Fruit fly (Drosophila melanogaster) whole organism, wandering third instar larva: Measurements from ENCODE around the gene RpS28-like.
A peak's percentile ranks its signal among the peaks of the same experiment; 100 is the strongest.

Source experiments
- Abd-B ChIP-seq: fragments of >200 bp; optimal IDR thresholded peaks from 2 replicates; lab custom pipeline; 2017; ENCODE audit warnings: missing biosample characterization, missing genetic modification characterization
- CG32264 ChIP-seq: fragments of 200-800 bp; sonication (Bioruptor generic); optimal IDR thresholded peaks from 2 replicates; lab custom pipeline; 2016; ENCODE audit warnings: missing biosample characterization, missing genetic modification characterization
- CG9705 ChIP-seq: fragments of 200-800 bp; sonication (Bioruptor generic); optimal IDR thresholded peaks from 2 replicates; lab custom pipeline; 2018; ENCODE audit warnings: missing biosample characterization, mild to moderate bottlenecking, missing genetic modification characterization
- CrebA ChIP-seq: fragments of 200-800 bp; sonication (Bioruptor generic); optimal IDR thresholded peaks from 2 replicates; lab custom pipeline; 2016; ENCODE audit warnings: missing biosample characterization, mild to moderate bottlenecking, missing genetic modification characterization, borderline replicate concordance
- Dfd ChIP-seq: fragments of >200 bp; optimal IDR thresholded peaks from 2 replicates; lab custom pipeline; 2017; ENCODE audit warnings: missing biosample characterization, missing genetic modification characterization
- Dif ChIP-seq: fragments of 200-275, 200-300 bp; sonication (Bioruptor generic); optimal IDR thresholded peaks from 2 replicates; lab custom pipeline; 2018; ENCODE audit warnings: missing biosample characterization, missing genetic modification characterization; ENCODE audit not compliant: partially characterized antibody
- GATAd ChIP-seq: sonication (Bioruptor generic); optimal IDR thresholded peaks from 2 replicates; lab custom pipeline; 2016; ENCODE audit warnings: missing biosample characterization, missing genetic modification characterization
- HLH106 ChIP-seq: fragments of 200-800 bp; optimal IDR thresholded peaks from 3 replicates; lab custom pipeline; 2019; ENCODE audit warnings: missing biosample characterization, mild to moderate bottlenecking, missing genetic modification characterization, moderate library complexity
- Hnf4 ChIP-seq: fragments of 200-800 bp; sonication (Bioruptor generic); optimal IDR thresholded peaks from 2 replicates; lab custom pipeline; 2016; ENCODE audit warnings: missing biosample characterization, mild to moderate bottlenecking, missing genetic modification characterization
- Hr78 ChIP-seq: fragments of >200 bp; optimal IDR thresholded peaks from 2 replicates; lab custom pipeline; 2017; ENCODE audit warnings: missing biosample characterization, missing genetic modification characterization
- Hr83 ChIP-seq: fragments of 200-300 bp; sonication (Bioruptor generic); optimal IDR thresholded peaks from 2 replicates; lab custom pipeline; 2016; ENCODE audit warnings: missing biosample characterization, mild to moderate bottlenecking, missing genetic modification characterization, moderate library complexity; ENCODE audit not compliant: poor library complexity, severe bottlenecking
- Jra ChIP-seq: sonication (Bioruptor generic); optimal IDR thresholded peaks from 2 replicates; lab custom pipeline; 2016; ENCODE audit warnings: missing biosample characterization, missing genetic modification characterization
- Mio ChIP-seq: sonication (Bioruptor generic); optimal IDR thresholded peaks from 2 replicates; lab custom pipeline; 2016; ENCODE audit warnings: missing biosample characterization, missing genetic modification characterization
- Myc ChIP-seq: fragments of >200 bp; optimal IDR thresholded peaks from 2 replicates; lab custom pipeline; 2017
- N ChIP-seq: fragments of >200 bp; optimal IDR thresholded peaks from 2 replicates; lab custom pipeline; 2018; ENCODE audit warnings: missing biosample characterization, missing external identifiers, missing genetic modification characterization
- OdsH ChIP-seq: fragments of 200-800 bp; sonication (Bioruptor generic); optimal IDR thresholded peaks from 2 replicates; lab custom pipeline; 2016; ENCODE audit warnings: missing biosample characterization, mild to moderate bottlenecking, missing genetic modification characterization
- Rel ChIP-seq, 2 experiments: fragments of 200-800 bp; sonication (Bioruptor generic) in 1 of 2; optimal IDR thresholded peaks; 2 replicates in 1 of 2; 3 replicates in 1 of 2; lab custom pipeline; 2016 to 2019; ENCODE audit warnings: mild to moderate bottlenecking in 2 of 2, missing biosample characterization in 2 of 2, missing genetic modification characterization in 2 of 2, moderate library complexity in 1 of 2
- Sp1 ChIP-seq: fragments of 200-800 bp; sonication (Bioruptor generic); optimal IDR thresholded peaks from 3 replicates; lab custom pipeline; 2019; ENCODE audit warnings: missing biosample characterization, mild to moderate bottlenecking, missing genetic modification characterization, moderate library complexity
- Vsx2 ChIP-seq: fragments of 200-300, 225-300 bp; sonication (Bioruptor generic); optimal IDR thresholded peaks from 2 replicates; lab custom pipeline; 2018; ENCODE audit warnings: missing biosample characterization, missing genetic modification characterization; ENCODE audit not compliant: partially characterized antibody
- br ChIP-seq: fragments of 200-800 bp; sonication (Bioruptor generic); optimal IDR thresholded peaks from 2 replicates; lab custom pipeline; 2016; ENCODE audit warnings: missing biosample characterization, missing genetic modification characterization
- brk ChIP-seq: fragments of 200-800 bp; sonication (Bioruptor generic); optimal IDR thresholded peaks from 2 replicates; lab custom pipeline; 2016; ENCODE audit warnings: missing biosample characterization, mild to moderate bottlenecking, missing genetic modification characterization
- dl ChIP-seq, 2 experiments: fragments of 175-275, 200-275 bp in 1 of 2; fragments of 200-275 bp in 1 of 2; sonication (Bioruptor generic); optimal IDR thresholded peaks; lab custom pipeline; 2018; ENCODE audit warnings: mild to moderate bottlenecking in 2 of 2, missing biosample characterization in 2 of 2, missing genetic modification characterization in 2 of 2, moderate library complexity in 2 of 2; ENCODE audit not compliant: partially characterized antibody in 2 of 2, insufficient read depth in 1 of 2
- dmrt93B ChIP-seq: fragments of 200-800 bp; sonication (Bioruptor generic); optimal IDR thresholded peaks from 2 replicates; lab custom pipeline; 2018; ENCODE audit warnings: missing biosample characterization, mild to moderate bottlenecking, missing genetic modification characterization
- dsf ChIP-seq: sonication (Bioruptor generic); optimal IDR thresholded peaks from 2 replicates; lab custom pipeline; 2016; ENCODE audit warnings: missing biosample characterization, missing genetic modification characterization, borderline replicate concordance
- ey ChIP-seq: fragments of 200-800 bp; sonication (Bioruptor generic); optimal IDR thresholded peaks from 2 replicates; lab custom pipeline; 2016; ENCODE audit warnings: missing biosample characterization, missing genetic modification characterization
- foxo ChIP-seq, 2 experiments: fragments of 200-800 bp; sonication (Bioruptor generic); optimal IDR thresholded peaks; 2 replicates in 1 of 2; 3 replicates in 1 of 2; lab custom pipeline; 2016 to 2017; ENCODE audit warnings: missing biosample characterization in 2 of 2, missing genetic modification characterization in 2 of 2
- fru ChIP-seq: fragments of 200-800 bp; sonication (Bioruptor generic); optimal IDR thresholded peaks from 3 replicates; lab custom pipeline; 2016; ENCODE audit warnings: missing biosample characterization, mild to moderate bottlenecking, missing genetic modification characterization
- h ChIP-seq: fragments of 200-800 bp; sonication (Bioruptor generic); optimal IDR thresholded peaks from 3 replicates; lab custom pipeline; 2016; ENCODE audit warnings: missing biosample characterization, mild to moderate bottlenecking, missing genetic modification characterization
- jim ChIP-seq: fragments of 175-275, 200-325 bp; sonication (Bioruptor generic); optimal IDR thresholded peaks from 2 replicates; lab custom pipeline; 2016; ENCODE audit warnings: missing biosample characterization, mild to moderate bottlenecking, missing genetic modification characterization
- lola ChIP-seq: fragments of >200 bp; optimal IDR thresholded peaks from 2 replicates; lab custom pipeline; 2017; ENCODE audit warnings: missing biosample characterization, missing genetic modification characterization
- pan ChIP-seq: fragments of >200 bp; optimal IDR thresholded peaks from 2 replicates; lab custom pipeline; 2017
- psq ChIP-seq: fragments of 200-800 bp; sonication (Bioruptor generic); optimal IDR thresholded peaks from 3 replicates; lab custom pipeline; 2017; ENCODE audit warnings: missing biosample characterization, mild to moderate bottlenecking, missing genetic modification characterization, moderate library complexity
- rgr ChIP-seq: fragments of 200-800 bp; sonication (Bioruptor generic); optimal IDR thresholded peaks from 3 replicates; lab custom pipeline; 2016; ENCODE audit warnings: missing biosample characterization, mild to moderate bottlenecking, missing genetic modification characterization
- sage ChIP-seq: fragments of 200-800 bp; sonication (Bioruptor generic); optimal IDR thresholded peaks from 2 replicates; lab custom pipeline; 2016; ENCODE audit warnings: missing biosample characterization, mild to moderate bottlenecking, missing genetic modification characterization
- sv ChIP-seq: fragments of 200-800 bp; sonication (Bioruptor generic); optimal IDR thresholded peaks from 3 replicates; lab custom pipeline; 2016; ENCODE audit warnings: missing biosample characterization, missing genetic modification characterization
- tai ChIP-seq: sonication (Bioruptor generic); optimal IDR thresholded peaks from 2 replicates; lab custom pipeline; 2016; ENCODE audit warnings: missing biosample characterization, missing genetic modification characterization
- usp ChIP-seq: fragments of >200 bp; optimal IDR thresholded peaks from 2 replicates; lab custom pipeline; 2017; ENCODE audit warnings: missing biosample characterization, missing genetic modification characterization
- woc ChIP-seq: sonication (Bioruptor generic); optimal IDR thresholded peaks from 2 replicates; lab custom pipeline; 2016; ENCODE audit warnings: missing biosample characterization, mild to moderate bottlenecking, missing genetic modification characterization

The RpS28-like gene

dm6 chr2L:9427570-9427969 lies 9.0 kb upstream of the RpS28-like start, which contains the start of gene CG42847:
Gene CG42847 (plus strand): TSS chr2L:9427870.
- no peak for TF ChIP-seq brk (GFP tag; lab: Kevin White, UChicago)
- TF ChIP-seq usp = no peak
- no peak for TF ChIP-seq br (GFP tag; lab: Kevin White, UChicago)
- TF ChIP-seq Hr78 = no peak

dm6 chr2L:9430992-9431602 lies 5.5 kb upstream of the RpS28-like start, which contains the start of the genes FucTB and scat:
Gene FucTB (minus strand): TSS chr2L:9431052.
Gene scat (plus strand): TSS chr2L:9431405.
- TF ChIP-seq jim (no peak), usp (no peak), Rel (GFP tag; optimal IDR thresholded peaks at IDR 0.05; lab: Kevin White, UChicago) (no peak), Rel (tag; optimal IDR thresholded peaks at IDR 0.05; lab: Kevin White, UChicago) (peak; percentile 49), dmrt93B (GFP tag; lab: Kevin White, UChicago) (peak; percentile 93), dsf (GFP tag; lab: Kevin White, UChicago) (peak; percentile 25), Dfd (GFP tag; lab: Kevin White, UChicago) (no peak), Jra (peak; percentile 39), Hnf4 (GFP tag; lab: Kevin White, UChicago) (peak; percentile 75), HLH106 (tag; lab: Kevin White, UChicago) (peak; percentile 92), Myc (lab: Kevin White, UChicago) (no peak), CG9705 (GFP tag; lab: Kevin White, UChicago) (peak; percentile 78), tai (peak; percentile 76), Hr78 (no peak), Vsx2 (peak; percentile 98), N (GFP tag; lab: Kevin White, UChicago) (no peak), GATAd (GFP tag; lab: Kevin White, UChicago) (peak; percentile 28), Mio (no peak), psq (peak; percentile 84), Dif (GFP tag; lab: Kevin White, UChicago) (peak; percentile 94), rgr (GFP tag; lab: Kevin White, UChicago) (peak; percentile 84), CrebA (GFP tag; lab: Kevin White, UChicago) (no peak), Sp1 (peak; percentile 84), woc (GFP tag; lab: Kevin White, UChicago) (peak; percentile 51), foxo (GFP tag; optimal IDR thresholded peaks at IDR 0.05; lab: Kevin White, UChicago) (peak in 1 of 2 experiments; percentile 89), pan (lab: Kevin White, UChicago) (no peak), CG32264 (no peak), OdsH (peak; percentile 78), brk (GFP tag; lab: Kevin White, UChicago) (peak; percentile 77), lola (GFP tag; lab: Kevin White, UChicago) (no peak), ey (GFP tag; lab: Kevin White, UChicago) (peak; percentile 42), br (GFP tag; lab: Kevin White, UChicago) (peak; percentile 67), Hr83 (GFP tag; lab: Kevin White, UChicago) (peak; percentile 42), sage (peak; percentile 0), h (GFP tag; lab: Kevin White, UChicago) (peak; percentile 77), dl (GFP tag; optimal IDR thresholded peaks at IDR 0.05; lab: Kevin White, UChicago; ENCODE audit: insufficient read depth in 1 of 2, partially characterized antibody in 2 of 2) (peak; percentile 64 to 65), sv (GFP tag; lab: Kevin White, UChicago) (peak; percentile 84), Abd-B (no peak), fru (GFP tag; lab: Kevin White, UChicago) (peak; percentile 72)

- TF ChIP-seq Hr78 (no peak), Myc (lab: Kevin White, UChicago) (no peak), sage (no peak), dl (GFP tag; optimal IDR thresholded peaks at IDR 0.05; lab: Kevin White, UChicago; ENCODE audit: insufficient read depth in 1 of 2, partially characterized antibody in 2 of 2) (no peak), foxo (GFP tag; optimal IDR thresholded peaks at IDR 0.05; lab: Kevin White, UChicago) (no peak), rgr (GFP tag; lab: Kevin White, UChicago) (no peak), Hr83 (GFP tag; lab: Kevin White, UChicago) (no peak), br (GFP tag; lab: Kevin White, UChicago) (no peak), lola (GFP tag; lab: Kevin White, UChicago) (no peak), tai (no peak), Hnf4 (GFP tag; lab: Kevin White, UChicago) (no peak), N (GFP tag; lab: Kevin White, UChicago) (no peak)
Measured at dm6 chr2L:9435099-9435498, 1.5 kb upstream of the RpS28-like start, which contains the start of gene CG3769. Gene CG3769 (plus strand): TSS chr2L:9435399.
